Worm (Caenorhabditis elegans) whole organism, young adult: ENCODE data around the gene F52C9.5.

Source experiments
- B0336.3 ChIP-seq: fragments of 200-800 bp; sonication (Bioruptor generic); IDR thresholded peaks from 2 replicates; pipeline ENCODE4 v1.3.6; 2022; ENCODE audit warnings: missing genetic modification characterization, missing compliant biosample characterization
- F10E7.11 ChIP-seq: sonication (generic microtip); optimal IDR thresholded peaks from 2 replicates; lab custom pipeline; 2017; ENCODE audit warnings: mild to moderate bottlenecking, missing genetic modification characterization, moderate library complexity, missing compliant biosample characterization
- F22D6.2 ChIP-seq: sonication (generic microtip); optimal IDR thresholded peaks from 2 replicates; lab custom pipeline; 2016; ENCODE audit warnings: mild to moderate bottlenecking, missing genetic modification characterization, missing compliant biosample characterization
- F39B2.1 ChIP-seq: fragments of 200-800 bp; sonication (Bioruptor generic); IDR thresholded peaks from 2 replicates; pipeline ENCODE4 v1.3.6; 2022; ENCODE audit warnings: missing genetic modification reagents, missing genetic modification characterization, missing compliant biosample characterization
- F55B11.4 ChIP-seq: sonication (generic microtip); optimal IDR thresholded peaks from 2 replicates; lab custom pipeline; 2016; ENCODE audit warnings: missing compliant biosample characterization, missing genetic modification characterization, borderline replicate concordance; ENCODE audit not compliant: insufficient read depth
- Y53F4B.3 ChIP-seq: fragments of 200-800 bp; sonication (Bioruptor generic); IDR thresholded peaks from 2 replicates; pipeline ENCODE4 v1.3.6; 2022; ENCODE audit warnings: missing genetic modification reagents, missing genetic modification characterization, missing compliant biosample characterization
- Y53G8AR.9 ChIP-seq: fragments of 200-800 bp; sonication (Bioruptor generic); conservative IDR thresholded peaks from 2 replicates; pipeline ENCODE4 v1.3.6; 2022; ENCODE audit warnings: missing genetic modification reagents, missing genetic modification characterization, missing compliant biosample characterization
- Y67H2A.10 ChIP-seq: fragments of 200-800 bp; sonication (Bioruptor generic); conservative IDR thresholded peaks from 2 replicates; pipeline ENCODE4 v1.3.6; 2022; ENCODE audit warnings: missing genetic modification reagents, missing genetic modification characterization, missing compliant biosample characterization
- ccch-3 ChIP-seq: fragments of 200-800 bp; sonication (Bioruptor generic); optimal IDR thresholded peaks from 2 replicates; lab custom pipeline; 2018; ENCODE audit warnings: mild to moderate bottlenecking, missing genetic modification characterization, missing compliant biosample characterization
- ceh-100 ChIP-seq: fragments of 200-800 bp; sonication (Bioruptor generic); IDR thresholded peaks from 2 replicates; pipeline ENCODE4 v1.3.6; 2022; ENCODE audit warnings: missing genetic modification reagents, missing genetic modification characterization, missing compliant biosample characterization
- ceh-27 ChIP-seq: fragments of 200-800 bp; sonication (Bioruptor generic); optimal IDR thresholded peaks from 2 replicates; lab custom pipeline; 2018; ENCODE audit warnings: mild to moderate bottlenecking, missing genetic modification characterization, moderate library complexity, missing compliant biosample characterization
- ceh-40 ChIP-seq: fragments of 200-800 bp; sonication (Bioruptor generic); IDR thresholded peaks from 2 replicates; pipeline ENCODE4 v1.3.6; 2022; ENCODE audit warnings: missing genetic modification characterization, missing compliant biosample characterization
- chd-7 ChIP-seq: sonication (generic microtip); optimal IDR thresholded peaks from 2 replicates; lab custom pipeline; 2016; ENCODE audit warnings: mild to moderate bottlenecking, missing genetic modification characterization, moderate library complexity, missing compliant biosample characterization
- efl-1 ChIP-seq: fragments of 150-350 bp; optimal IDR thresholded peaks from 2 replicates; lab custom pipeline; 2014; ENCODE audit warnings: missing biosample characterization, missing genetic modification reagents, missing genetic modification characterization
- egl-44 ChIP-seq: fragments of 200-800 bp; sonication (Bioruptor generic); IDR thresholded peaks from 2 replicates; pipeline ENCODE4 v1.3.6; 2022; ENCODE audit warnings: missing genetic modification reagents, missing genetic modification characterization, missing compliant biosample characterization
- ekl-4 ChIP-seq: fragments of 200-800 bp; sonication (Bioruptor generic); IDR thresholded peaks from 2 replicates; pipeline ENCODE4 v1.3.6; 2022; ENCODE audit warnings: missing genetic modification reagents, missing genetic modification characterization, missing compliant biosample characterization
- him-1 ChIP-seq: sonication (generic microtip); optimal IDR thresholded peaks from 2 replicates; lab custom pipeline; 2016; ENCODE audit warnings: missing genotype, missing genetic modification reagents, missing genetic modification characterization, missing compliant biosample characterization
- hmg-1.2 ChIP-seq: fragments of 200-800 bp; sonication (Bioruptor generic); IDR thresholded peaks from 2 replicates; pipeline ENCODE4 v1.3.6; 2022; ENCODE audit warnings: missing genetic modification reagents, missing genetic modification characterization, missing compliant biosample characterization
- hmg-20 ChIP-seq: fragments of 200-800 bp; sonication (Bioruptor generic); IDR thresholded peaks from 2 replicates; pipeline ENCODE4 v1.3.6; 2022; ENCODE audit warnings: missing genetic modification reagents, missing genetic modification characterization, missing compliant biosample characterization
- lag-1 ChIP-seq: fragments of 200-800 bp; sonication (Bioruptor generic); IDR thresholded peaks from 2 replicates; pipeline ENCODE4 v1.3.6; 2022; ENCODE audit warnings: missing genetic modification reagents, missing genetic modification characterization, missing compliant biosample characterization
- let-607 ChIP-seq, 2 experiments: fragments of 200-800 bp in 1 of 2; sonication (Bioruptor generic) in 1 of 2; sonication (generic microtip) in 1 of 2; optimal IDR thresholded peaks; 2 replicates each; lab custom pipeline; 2016 to 2018; ENCODE audit warnings: mild to moderate bottlenecking in 2 of 2, missing compliant biosample characterization in 2 of 2, missing genetic modification characterization in 2 of 2, moderate library complexity in 2 of 2, missing genotype in 1 of 2
- lin-35 ChIP-seq, 3 experiments: fragments of 150-350 bp in 2 of 3; sonication (generic microtip) in 1 of 3; optimal IDR thresholded peaks; 2 replicates each; lab custom pipeline; 2014 to 2018; ENCODE audit warnings: missing biosample characterization in 3 of 3, missing genetic modification characterization in 3 of 3, missing genetic modification reagents in 3 of 3
- lir-1 ChIP-seq: fragments of 200-800 bp; sonication (Bioruptor generic); conservative IDR thresholded peaks from 2 replicates; pipeline ENCODE4 v1.3.6; 2022; ENCODE audit warnings: missing genetic modification reagents, missing genetic modification characterization, missing compliant biosample characterization
- lsl-1 ChIP-seq: fragments of 200-800 bp; sonication (Bioruptor generic); optimal IDR thresholded peaks from 2 replicates; lab custom pipeline; 2018; ENCODE audit warnings: mild to moderate bottlenecking, missing genetic modification characterization, moderate library complexity, missing compliant biosample characterization
- madf-10 ChIP-seq: sonication (generic microtip); optimal IDR thresholded peaks from 2 replicates; lab custom pipeline; 2016; ENCODE audit warnings: mild to moderate bottlenecking, missing genetic modification characterization, missing compliant biosample characterization
- madf-8 ChIP-seq: fragments of 200-800 bp; sonication (Bioruptor generic); conservative IDR thresholded peaks from 2 replicates; pipeline ENCODE4 v1.3.6; 2022; ENCODE audit warnings: missing genetic modification reagents, missing genetic modification characterization, missing compliant biosample characterization
- mcd-1 ChIP-seq: fragments of 200-800 bp; sonication (Bioruptor generic); IDR thresholded peaks from 2 replicates; pipeline ENCODE4 v1.3.6; 2022; ENCODE audit warnings: missing genetic modification reagents, missing genetic modification characterization, missing compliant biosample characterization
- mes-4 ChIP-seq: sonication (generic microtip); optimal IDR thresholded peaks from 2 replicates; lab custom pipeline; 2016; ENCODE audit warnings: missing genotype, missing genetic modification characterization, missing compliant biosample characterization
- nfya-2 ChIP-seq: fragments of 200-800 bp; sonication (Bioruptor generic); IDR thresholded peaks from 2 replicates; pipeline ENCODE4 v1.3.6; 2022; ENCODE audit warnings: missing genetic modification reagents, missing genetic modification characterization, missing compliant biosample characterization
- nfyb-1 ChIP-seq: fragments of 200-800 bp; sonication (Bioruptor generic); IDR thresholded peaks from 2 replicates; pipeline ENCODE4 v1.3.6; 2022; ENCODE audit warnings: missing genetic modification reagents, missing genetic modification characterization, missing compliant biosample characterization
- nhr-120 ChIP-seq: fragments of 200-800 bp; sonication (Bioruptor generic); IDR thresholded peaks from 2 replicates; pipeline ENCODE4 v1.3.6; 2022; ENCODE audit warnings: missing genetic modification characterization, missing compliant biosample characterization
- pbrm-1 ChIP-seq: fragments of 200-800 bp; sonication (Bioruptor generic); IDR thresholded peaks from 2 replicates; pipeline ENCODE4 v1.3.6; 2022; ENCODE audit warnings: missing genetic modification reagents, missing genetic modification characterization, missing compliant biosample characterization
- rcor-1 ChIP-seq: fragments of 200-800 bp; sonication (Bioruptor generic); IDR thresholded peaks from 2 replicates; pipeline ENCODE4 v1.3.6; 2022; ENCODE audit warnings: missing genetic modification reagents, missing genetic modification characterization, missing compliant biosample characterization
- rec-8 ChIP-seq, 2 experiments: sonication (generic microtip); optimal IDR thresholded peaks; 2 replicates each; lab custom pipeline; 2016; ENCODE audit warnings: mild to moderate bottlenecking in 2 of 2, missing genetic modification characterization in 2 of 2, missing genetic modification reagents in 2 of 2, missing genotype in 2 of 2, missing biosample characterization in 1 of 2, missing compliant biosample characterization in 1 of 2, moderate library complexity in 1 of 2
- rpc-1 ChIP-seq, 2 experiments: fragments of 150-350 bp in 1 of 2; sonication (generic microtip) in 1 of 2; optimal IDR thresholded peaks; 2 replicates each; lab custom pipeline; 2014 to 2018; ENCODE audit warnings: missing biosample characterization in 1 of 2, missing genetic modification characterization in 1 of 2, missing genetic modification reagents in 1 of 2, missing genotype in 1 of 2
- sdz-38 ChIP-seq: sonication (generic microtip); optimal IDR thresholded peaks from 2 replicates; lab custom pipeline; 2016; ENCODE audit warnings: missing genotype, missing genetic modification characterization, missing compliant biosample characterization
- snpc-4 ChIP-seq, 5 experiments: fragments of 150-350 bp in 1 of 5; sonication (generic microtip) in 4 of 5; optimal IDR thresholded peaks; 2 replicates each; lab custom pipeline; 2014 to 2018; ENCODE audit warnings: missing genetic modification characterization in 5 of 5, missing biosample characterization in 3 of 5, antibody characterized with exemption in 2 of 5, mild to moderate bottlenecking in 2 of 5, missing compliant biosample characterization in 2 of 5, missing genotype in 2 of 5, moderate library complexity in 2 of 5, missing genetic modification reagents in 1 of 5
- tbp1 ChIP-seq: fragments of 200-800 bp; sonication (Bioruptor generic); optimal IDR thresholded peaks from 2 replicates; lab custom pipeline; 2018; ENCODE audit warnings: mild to moderate bottlenecking, missing genetic modification characterization, missing compliant biosample characterization
- tbx-9 ChIP-seq: sonication (generic microtip); optimal IDR thresholded peaks from 2 replicates; lab custom pipeline; 2016; ENCODE audit warnings: borderline replicate concordance, missing genetic modification characterization, inconsistent platforms, missing compliant biosample characterization
- unc-130 ChIP-seq: sonication (generic microtip); optimal IDR thresholded peaks from 2 replicates; lab custom pipeline; 2016; ENCODE audit warnings: missing genetic modification reagents, missing genetic modification characterization, missing compliant biosample characterization
- xnd-1 ChIP-seq: sonication (generic microtip); optimal IDR thresholded peaks from 2 replicates; lab custom pipeline; 2016; ENCODE audit warnings: missing genotype, missing genetic modification reagents, missing genetic modification characterization, missing compliant biosample characterization
- zim-3 ChIP-seq: sonication (generic microtip); optimal IDR thresholded peaks from 2 replicates; lab custom pipeline; 2017; ENCODE audit warnings: mild to moderate bottlenecking, missing genetic modification characterization, moderate library complexity, missing compliant biosample characterization
- ztf-28 ChIP-seq: fragments of 200-800 bp; sonication (Bioruptor generic); IDR thresholded peaks from 2 replicates; pipeline ENCODE4 v1.3.6; 2022; ENCODE audit warnings: missing genetic modification reagents, missing genetic modification characterization, missing compliant biosample characterization
- ztf-6 ChIP-seq: fragments of 200-800 bp; sonication (Bioruptor generic); IDR thresholded peaks from 2 replicates; pipeline ENCODE4 v1.3.6; 2022; ENCODE audit warnings: missing genetic modification reagents, missing genetic modification characterization, missing compliant biosample characterization

The F52C9.5 gene

DNA sequence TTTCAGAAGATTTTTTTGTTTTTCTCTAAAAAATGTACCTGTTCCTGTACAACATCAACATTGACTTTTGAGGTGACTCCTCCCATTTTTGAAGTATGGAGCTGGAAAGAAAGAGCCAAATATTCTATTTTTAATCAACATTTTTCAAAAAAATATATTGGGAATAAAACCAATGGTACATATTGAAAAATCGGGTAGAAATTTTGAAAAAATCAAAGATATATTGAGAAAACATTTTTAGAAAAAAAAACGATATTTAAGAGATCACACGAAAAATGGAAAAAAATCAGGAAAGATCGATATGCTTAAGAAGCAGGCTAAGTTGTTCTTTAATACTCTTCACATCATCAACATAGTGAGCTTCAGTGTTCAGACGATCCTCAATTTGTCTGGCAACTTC lies 44.0 kb downstream of the F52C9.5 start, which contains the start of gene glrx-21:
Gene glrx-21, minus strand, starts transcription at position 101 of the 400 bp plus-strand sequence.
- TF ChIP-seq unc-130 (GFP tag; lab: Kevin White, UChicago), result no peak
- no peak for TF ChIP-seq Y53G8AR.9 (GFP tag; lab: Robert Waterston, UW)
- no peak for TF ChIP-seq B0336.3
- no peak for TF ChIP-seq ccch-3 (GFP tag; lab: Kevin White, UChicago)
- no peak for TF ChIP-seq hmg-1.2 (GFP tag; lab: Robert Waterston, UW)
- no peak for TF ChIP-seq ceh-100 (GFP tag; lab: Robert Waterston, UW)
- no peak for TF ChIP-seq chd-7
- no peak for TF ChIP-seq lsl-1 (GFP tag; lab: Kevin White, UChicago)
- TF ChIP-seq F55B11.4 (tag; lab: Kevin White, UChicago), result no peak
- TF ChIP-seq ekl-4, result no peak
- no peak for TF ChIP-seq Y67H2A.10 (GFP tag; lab: Robert Waterston, UW)
- no peak for TF ChIP-seq egl-44 (GFP tag; lab: Robert Waterston, UW)
- no peak for TF ChIP-seq snpc-4 (GFP tag; optimal IDR thresholded peaks at IDR 0.05; lab: Kevin White, UChicago)
- TF ChIP-seq snpc-4 (tag; optimal IDR thresholded peaks at IDR 0.05; lab: Kevin White, UChicago), result no peak
- no peak for TF ChIP-seq mes-4 (tag; lab: Kevin White, UChicago)

DNA sequence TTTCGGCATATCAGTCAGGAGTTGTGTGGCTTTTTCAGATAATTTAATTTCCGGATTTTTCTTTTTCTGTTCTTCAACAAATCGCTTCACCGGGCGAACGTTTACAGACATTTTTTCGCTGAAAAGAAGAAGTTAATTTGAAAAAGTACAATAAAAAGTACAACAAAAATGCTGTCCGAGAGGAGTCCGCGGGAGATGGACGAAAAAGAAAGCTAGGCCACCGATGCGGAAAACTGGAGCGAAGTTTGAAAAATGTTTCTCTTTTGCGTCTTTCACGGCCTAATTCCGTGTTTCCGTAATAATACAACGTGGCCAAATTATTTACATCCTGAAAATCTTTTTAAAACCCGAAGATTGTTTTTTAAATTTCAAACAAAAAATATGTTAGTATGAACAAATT lies 47.2 kb downstream of the F52C9.5 start, which contains the start of gene thoc-5:
Gene thoc-5, minus strand, starts transcription at position 152 of the 400 bp plus-strand sequence.
- TF ChIP-seq ztf-28 (0 out of 2 replicates have a peak, but pooled peaks have one; percentile 25), tbx-9 (tag; lab: Kevin White, UChicago) (no peak), madf-8 (GFP tag; lab: Robert Waterston, UW) (peak; percentile 47), F39B2.1 (no peak), pbrm-1 (peak; percentile 61; the same call in 1 of the 2 replicates), Y53F4B.3 (GFP tag; lab: Robert Waterston, UW) (no peak), xnd-1 (tag; lab: Kevin White, UChicago) (peak; percentile 30), hmg-1.2 (GFP tag; lab: Robert Waterston, UW) (peak; percentile 26; the same call in 1 of the 2 replicates), mcd-1 (GFP tag; lab: Robert Waterston, UW) (peak; percentile 81), let-607 (tag; optimal IDR thresholded peaks at IDR 0.05; lab: Kevin White, UChicago) (peak in 1 of 2 experiments; percentile 56), F22D6.2 (tag; lab: Kevin White, UChicago) (peak; percentile 63), F10E7.11 (tag; lab: Kevin White, UChicago) (peak; percentile 38), lin-35 (GFP tag; optimal IDR thresholded peaks at IDR 0.05; lab: Kevin White, UChicago) (peak in 2 of 3 experiments; percentile 20 to 93), nfyb-1 (GFP tag; lab: Robert Waterston, UW) (peak; percentile 44; the same call in 1 of the 2 replicates), rcor-1 (peak; percentile 69), tbp1 (GFP tag; lab: Kevin White, UChicago) (no peak), rec-8 (tag; optimal IDR thresholded peaks at IDR 0.05; lab: Kevin White, UChicago) (peak; percentile 45 to 56), unc-130 (GFP tag; lab: Kevin White, UChicago) (peak; percentile 89), him-1 (tag; lab: Kevin White, UChicago) (no peak), lag-1 (GFP tag; lab: Robert Waterston, UW) (0 out of 2 replicates have a peak, but pooled peaks have one; percentile 74), madf-10 (tag; lab: Kevin White, UChicago) (peak; percentile 32), ztf-6 (no peak), rpc-1 (optimal IDR thresholded peaks at IDR 0.05; lab: Kevin White, UChicago) (no peak), rpc-1 (tag; optimal IDR thresholded peaks at IDR 0.05; lab: Kevin White, UChicago) (no peak), zim-3 (tag; lab: Kevin White, UChicago) (peak; percentile 32), efl-1 (peak; percentile 70), sdz-38 (tag; lab: Kevin White, UChicago) (no peak), nhr-120 (GFP tag; lab: Robert Waterston, UW) (no peak), ceh-27 (peak; percentile 87), hmg-20 (GFP tag; lab: Robert Waterston, UW) (peak; percentile 59; the same call in 1 of the 2 replicates), nfya-2 (GFP tag; lab: Robert Waterston, UW) (no peak), lir-1 (GFP tag; lab: Robert Waterston, UW) (peak; percentile 84), ceh-100 (GFP tag; lab: Robert Waterston, UW) (0 out of 2 replicates have a peak, but pooled peaks have one; percentile 42), egl-44 (GFP tag; lab: Robert Waterston, UW) (no peak), ceh-40 (GFP tag; lab: Robert Waterston, UW) (0 out of 2 replicates have a peak, but pooled peaks have one; percentile 43)
